Worm (Caenorhabditis elegans) whole organism, dauer: Measurements from ENCODE around the gene let-756.

Experiments
- unc-62 ChIP-seq: sonication (generic microtip); optimal IDR thresholded peaks from 2 replicates; lab custom pipeline; 2017; ENCODE audit warnings: missing biosample characterization, missing genetic modification reagents, missing genetic modification characterization

The let-756 gene

ce11 chrIII:6382987-6383602 is 23.8 kb upstream of the let-756 start, which contains the start of gene let-716:
TSS of gene let-716 (plus strand) at chrIII:6383552.
- TF ChIP-seq unc-62 (GFP tag; lab: Kevin White, UChicago) = no peak

ce11 chrIII:6389533-6389932 is 17.4 kb upstream of the let-756 start, which contains the start of gene C16A3.2:
TSS of gene C16A3.2 (plus strand) at chrIII:6389833.
- TF ChIP-seq unc-62 (GFP tag; lab: Kevin White, UChicago) = no peak

- TF ChIP-seq unc-62 (GFP tag; lab: Kevin White, UChicago) = no peak
Observed at ce11 chrIII:6390644-6391043, 16.3 kb upstream of the let-756 start, which contains the start of gene smrc-1. TSS of gene smrc-1 (plus strand) at chrIII:6390944.

- TF ChIP-seq unc-62 (GFP tag; lab: Kevin White, UChicago) = no peak
Observed at ce11 chrIII:6395706-6396232, 11.2 kb upstream of the let-756 start, which contains the start of gene oatr-1. TSS of gene oatr-1 (minus strand) at chrIII:6396182.

- TF ChIP-seq unc-62 (GFP tag; lab: Kevin White, UChicago) = no peak
Observed at ce11 chrIII:6396381-6396780, 10.5 kb upstream of the let-756 start.

ce11 chrIII:6398124-6398523 is 8.8 kb upstream of the let-756 start:
- no peak for TF ChIP-seq unc-62 (GFP tag; lab: Kevin White, UChicago)

ce11 chrIII:6399424-6399823 is 7.5 kb upstream of the let-756 start:
- no peak for TF ChIP-seq unc-62 (GFP tag; lab: Kevin White, UChicago)

ce11 chrIII:6402346-6402745 is 4.6 kb upstream of the let-756 start:
- TF ChIP-seq unc-62 (GFP tag; lab: Kevin White, UChicago) = no peak

ce11 chrIII:6402810-6403209 is 4.1 kb upstream of the let-756 start:
- TF ChIP-seq unc-62 (GFP tag; lab: Kevin White, UChicago) = no peak

- no peak for TF ChIP-seq unc-62 (GFP tag; lab: Kevin White, UChicago)
Observed at ce11 chrIII:6405121-6405520, 1.8 kb upstream of the let-756 start.

ce11 chrIII:6411430-6411829 is 4.5 kb downstream of the let-756 start:
- TF ChIP-seq unc-62 (GFP tag; lab: Kevin White, UChicago) = no peak

ce11 chrIII:6411914-6412313 is 5.0 kb downstream of the let-756 start, which contains the start of gene C05D11.5:
TSS of gene C05D11.5 (minus strand) at chrIII:6412014.
- no peak for TF ChIP-seq unc-62 (GFP tag; lab: Kevin White, UChicago)

- no peak for TF ChIP-seq unc-62 (GFP tag; lab: Kevin White, UChicago)
Observed at ce11 chrIII:6415306-6415973, 8.5 kb downstream of the let-756 start, which contains the start of gene nas-4. TSS of gene nas-4 (minus strand) at chrIII:6415656.

- no peak for TF ChIP-seq unc-62 (GFP tag; lab: Kevin White, UChicago)
Observed at ce11 chrIII:6418254-6418653, 11.3 kb downstream of the let-756 start.

ce11 chrIII:6419409-6419944 is 12.5 kb downstream of the let-756 start, which contains the start of gene atgl-1:
TSS of gene atgl-1 (minus strand) at chrIII:6419459.
- no peak for TF ChIP-seq unc-62 (GFP tag; lab: Kevin White, UChicago)

ce11 chrIII:6420201-6420600 is 13.3 kb downstream of the let-756 start:
- no peak for TF ChIP-seq unc-62 (GFP tag; lab: Kevin White, UChicago)
